Worm (Caenorhabditis elegans) whole organism, L4 larva: Measurements from ENCODE around the gene C55A6.1.

Experiments
- F37D6.2 ChIP-seq: sonication (generic microtip); optimal IDR thresholded peaks from 2 replicates; lab custom pipeline; 2016; ENCODE audit warnings: mild to moderate bottlenecking, missing genetic modification characterization, missing compliant biosample characterization
- F49E8.2 ChIP-seq: sonication (generic microtip); optimal IDR thresholded peaks from 2 replicates; lab custom pipeline; 2016; ENCODE audit warnings: missing compliant biosample characterization, mild to moderate bottlenecking, missing genetic modification characterization, borderline replicate concordance
- R02D3.7 ChIP-seq: fragments of 150-350 bp; sonication (generic microtip); optimal IDR thresholded peaks from 3 replicates; lab custom pipeline; 2014; ENCODE audit warnings: missing biosample characterization, missing genetic modification characterization
- Y105C5A.15 ChIP-seq: fragments of 200-800 bp; sonication (Bioruptor generic); IDR thresholded peaks from 2 replicates; pipeline ENCODE4 v1.3.6; 2022; ENCODE audit warnings: missing genetic modification characterization, missing compliant biosample characterization
- aha-1 ChIP-seq: fragments of 150-350 bp; peaks from one replicate; lab custom pipeline; 2014; ENCODE audit warnings: missing biosample characterization, missing genetic modification characterization
- ama-1 ChIP-seq: fragments of 150-350 bp; optimal IDR thresholded peaks from 2 replicates; lab custom pipeline; 2014; ENCODE audit warnings: inconsistent platforms, mixed read lengths
- arid-1 ChIP-seq: fragments of 200-800 bp; sonication (Bioruptor generic); conservative IDR thresholded peaks from 2 replicates; pipeline ENCODE4 v1.3.6; 2022; ENCODE audit warnings: missing genetic modification reagents, missing genetic modification characterization, missing compliant biosample characterization
- attf-4 ChIP-seq: sonication (generic microtip); optimal IDR thresholded peaks from 3 replicates; lab custom pipeline; 2017; ENCODE audit warnings: missing biosample characterization, missing genetic modification characterization
- ceh-32 ChIP-seq: sonication (generic microtip); optimal IDR thresholded peaks from 2 replicates; lab custom pipeline; 2016; ENCODE audit warnings: mild to moderate bottlenecking, missing genetic modification characterization, missing compliant biosample characterization; ENCODE audit not compliant: poor library complexity
- ceh-82 ChIP-seq: sonication (generic microtip); optimal IDR thresholded peaks from 2 replicates; lab custom pipeline; 2017; ENCODE audit warnings: missing biosample characterization, missing genetic modification characterization
- ctbp-1 ChIP-seq: fragments of 200-800 bp; sonication (Bioruptor generic); IDR thresholded peaks from 2 replicates; pipeline ENCODE4 v1.3.6; 2022; ENCODE audit warnings: missing genetic modification reagents, missing genetic modification characterization, missing compliant biosample characterization
- daf-12 ChIP-seq: fragments of 150-350 bp; optimal IDR thresholded peaks from 2 replicates; lab custom pipeline; 2014; ENCODE audit warnings: missing biosample characterization, missing genetic modification reagents, missing genetic modification characterization
- daf-19 ChIP-seq: fragments of 200-800 bp; sonication (Bioruptor generic); conservative IDR thresholded peaks from 2 replicates; pipeline ENCODE4 v1.3.6; 2022; ENCODE audit warnings: missing genetic modification characterization, missing compliant biosample characterization
- daf-8 ChIP-seq: fragments of 200-800 bp; sonication (Bioruptor generic); IDR thresholded peaks from 2 replicates; pipeline ENCODE4 v1.3.6; 2022; ENCODE audit warnings: missing genetic modification characterization, missing compliant biosample characterization
- dpl-1 ChIP-seq: fragments of 150-350 bp; optimal IDR thresholded peaks from 2 replicates; lab custom pipeline; 2014; ENCODE audit warnings: missing biosample characterization, missing genetic modification reagents, missing genetic modification characterization
- dve-1 ChIP-seq: sonication (generic microtip); optimal IDR thresholded peaks from 2 replicates; lab custom pipeline; 2017; ENCODE audit warnings: antibody characterized with exemption, mild to moderate bottlenecking, missing genetic modification characterization, missing compliant biosample characterization; ENCODE audit not compliant: insufficient read depth
- egl-27 ChIP-seq: sonication (generic microtip); optimal IDR thresholded peaks from 3 replicates; lab custom pipeline; 2017; ENCODE audit warnings: missing biosample characterization, missing genetic modification reagents, missing genetic modification characterization
- fkh-10 ChIP-seq: fragments of 150-350 bp; optimal IDR thresholded peaks from 2 replicates; lab custom pipeline; 2014; ENCODE audit warnings: missing biosample characterization, missing genetic modification reagents, missing genetic modification characterization
- fos-1 ChIP-seq: fragments of 150-350 bp; optimal IDR thresholded peaks from 2 replicates; lab custom pipeline; 2014; ENCODE audit warnings: missing biosample characterization, missing genetic modification characterization
- hif-1 ChIP-seq, 2 experiments: sonication (generic microtip); optimal IDR thresholded peaks; 2 replicates each; lab custom pipeline; 2016 to 2017; ENCODE audit warnings: missing compliant biosample characterization in 2 of 2, missing genetic modification characterization in 2 of 2, missing genetic modification reagents in 2 of 2, missing genotype in 2 of 2, mild to moderate bottlenecking in 1 of 2
- lin-13 ChIP-seq: fragments of 150-350 bp; optimal IDR thresholded peaks from 2 replicates; lab custom pipeline; 2014; ENCODE audit warnings: missing biosample characterization, missing genetic modification reagents, missing genetic modification characterization
- lir-3 ChIP-seq: sonication (generic microtip); optimal IDR thresholded peaks from 2 replicates; lab custom pipeline; 2016; ENCODE audit warnings: mild to moderate bottlenecking, missing genetic modification characterization, missing compliant biosample characterization
- lsy-2 ChIP-seq, 2 experiments: fragments of 150-350 bp in 1 of 2; sonication (generic microtip) in 1 of 2; optimal IDR thresholded peaks; 2 replicates each; lab custom pipeline; 2014 to 2017; ENCODE audit warnings: missing biosample characterization in 2 of 2, missing genetic modification characterization in 2 of 2
- mdl-1 ChIP-seq, 2 experiments: fragments of 150-350 bp in 1 of 2; sonication (generic microtip) in 1 of 2; optimal IDR thresholded peaks; 2 replicates each; lab custom pipeline; 2014 to 2017; ENCODE audit warnings: missing biosample characterization in 2 of 2, missing genetic modification characterization in 2 of 2
- mxl-3 ChIP-seq: fragments of 200-800 bp; sonication (Bioruptor generic); optimal IDR thresholded peaks from 2 replicates; lab custom pipeline; 2018; ENCODE audit warnings: mild to moderate bottlenecking, missing genetic modification characterization, missing compliant biosample characterization
- nhr-10 ChIP-seq: fragments of 150-350 bp; optimal IDR thresholded peaks from 2 replicates; lab custom pipeline; 2014; ENCODE audit warnings: missing biosample characterization, missing genetic modification characterization
- nhr-102 ChIP-seq: sonication (generic microtip); optimal IDR thresholded peaks from 2 replicates; lab custom pipeline; 2016; ENCODE audit warnings: mild to moderate bottlenecking, missing genetic modification characterization, moderate library complexity, missing compliant biosample characterization
- nhr-11 ChIP-seq: fragments of 150-350 bp; optimal IDR thresholded peaks from 2 replicates; lab custom pipeline; 2014; ENCODE audit warnings: missing biosample characterization, missing genetic modification characterization
- nhr-237 ChIP-seq: sonication (generic microtip); optimal IDR thresholded peaks from 2 replicates; lab custom pipeline; 2017; ENCODE audit warnings: missing biosample characterization, missing genetic modification characterization
- nhr-25 ChIP-seq: sonication (generic microtip); optimal IDR thresholded peaks from 2 replicates; lab custom pipeline; 2017; ENCODE audit warnings: missing genetic modification characterization, mild to moderate bottlenecking, missing compliant biosample characterization, antibody characterized with exemption, moderate library complexity, borderline replicate concordance; ENCODE audit not compliant: insufficient read depth
- nhr-28 ChIP-seq: fragments of 150-350 bp; optimal IDR thresholded peaks from 2 replicates; lab custom pipeline; 2014; ENCODE audit warnings: missing biosample characterization, missing genetic modification characterization
- nhr-41 ChIP-seq: fragments of 200-800 bp; sonication (Bioruptor generic); IDR thresholded peaks from 2 replicates; pipeline ENCODE4 v1.3.6; 2022; ENCODE audit warnings: missing genetic modification reagents, missing genetic modification characterization, missing compliant biosample characterization
- nhr-42 ChIP-seq: fragments of 200-800 bp; sonication (Bioruptor generic); IDR thresholded peaks from 2 replicates; pipeline ENCODE4 v1.3.6; 2022; ENCODE audit warnings: missing genetic modification characterization, missing compliant biosample characterization
- nhr-48 ChIP-seq: sonication (generic microtip); optimal IDR thresholded peaks from 2 replicates; lab custom pipeline; 2016; ENCODE audit warnings: mild to moderate bottlenecking, missing genetic modification characterization, missing compliant biosample characterization
- nhr-6 ChIP-seq: fragments of 150-350 bp; optimal IDR thresholded peaks from 2 replicates; lab custom pipeline; 2014; ENCODE audit warnings: missing biosample characterization, missing genetic modification characterization
- nhr-76 ChIP-seq: fragments of 150-350 bp; optimal IDR thresholded peaks from 2 replicates; lab custom pipeline; 2014; ENCODE audit warnings: missing biosample characterization, missing genetic modification characterization
- nhr-77 ChIP-seq: fragments of 150-350 bp; optimal IDR thresholded peaks from 2 replicates; lab custom pipeline; 2014; ENCODE audit warnings: missing biosample characterization, missing genetic modification characterization
- pha-4 ChIP-seq, 2 experiments: fragments of 150-350 bp in 1 of 2; fragments of 200-800 bp in 1 of 2; sonication (Bioruptor generic) in 1 of 2; IDR thresholded peaks in 1 of 2; optimal IDR thresholded peaks in 1 of 2; 2 replicates each; pipeline versions ENCODE4 v1.3.6 to Lab custom; 2014 to 2022; ENCODE audit warnings: missing genetic modification characterization in 2 of 2, missing genetic modification reagents in 2 of 2, missing biosample characterization in 1 of 2, missing compliant biosample characterization in 1 of 2
- php-3 ChIP-seq: fragments of 200-800 bp; sonication (Bioruptor generic); IDR thresholded peaks from 2 replicates; pipeline ENCODE4 v1.3.6; 2022; ENCODE audit warnings: missing genetic modification reagents, missing genetic modification characterization, missing compliant biosample characterization
- saeg-2 ChIP-seq: fragments of 200-800 bp; sonication (Bioruptor generic); IDR thresholded peaks from 2 replicates; pipeline ENCODE4 v1.3.6; 2022; ENCODE audit warnings: missing genetic modification reagents, missing genetic modification characterization, missing compliant biosample characterization
- sdz-12 ChIP-seq: fragments of 200-800 bp; sonication (Bioruptor generic); optimal IDR thresholded peaks from 2 replicates; lab custom pipeline; 2018; ENCODE audit warnings: mild to moderate bottlenecking, missing genetic modification characterization, missing compliant biosample characterization
- snpc-1.2 ChIP-seq: fragments of 200-800 bp; sonication (Bioruptor generic); IDR thresholded peaks from 2 replicates; pipeline ENCODE4 v1.3.6; 2022; ENCODE audit warnings: missing genetic modification reagents, missing genetic modification characterization, missing compliant biosample characterization
- snpc-4 ChIP-seq: fragments of 150-350 bp; optimal IDR thresholded peaks from 2 replicates; lab custom pipeline; 2014; ENCODE audit warnings: missing biosample characterization, missing genetic modification characterization
- spr-3 ChIP-seq: fragments of 200-800 bp; sonication (Bioruptor generic); optimal IDR thresholded peaks from 2 replicates; lab custom pipeline; 2018; ENCODE audit warnings: mild to moderate bottlenecking, missing genetic modification characterization, missing compliant biosample characterization
- tag-97 ChIP-seq: fragments of 200-800 bp; sonication (Bioruptor generic); IDR thresholded peaks from 2 replicates; pipeline ENCODE4 v1.3.6; 2022; ENCODE audit warnings: missing genetic modification characterization, missing compliant biosample characterization
- tra-1 ChIP-seq: fragments of 200-800 bp; sonication (Bioruptor generic); IDR thresholded peaks from 2 replicates; pipeline ENCODE4 v1.3.6; 2022; ENCODE audit warnings: missing genetic modification reagents, missing genetic modification characterization, missing compliant biosample characterization
- unc-130 ChIP-seq: sonication (generic microtip); optimal IDR thresholded peaks from 2 replicates; lab custom pipeline; 2016; ENCODE audit warnings: missing genetic modification reagents, missing genetic modification characterization, missing compliant biosample characterization
- unc-39 ChIP-seq: sonication (generic microtip); optimal IDR thresholded peaks from 2 replicates; lab custom pipeline; 2017; ENCODE audit warnings: missing biosample characterization, missing genetic modification characterization
- unc-62 ChIP-seq, 3 experiments: fragments of 150-350 bp in 1 of 3; sonication (generic microtip); optimal IDR thresholded peaks in 2 of 3; peaks in 1 of 3; 1 replicate in 1 of 3; 2 replicates in 2 of 3; lab custom pipeline; 2014 to 2017; ENCODE audit warnings: missing biosample characterization in 3 of 3, missing genetic modification characterization in 3 of 3, missing genetic modification reagents in 3 of 3, missing genotype in 1 of 3

The C55A6.1 gene

DNA sequence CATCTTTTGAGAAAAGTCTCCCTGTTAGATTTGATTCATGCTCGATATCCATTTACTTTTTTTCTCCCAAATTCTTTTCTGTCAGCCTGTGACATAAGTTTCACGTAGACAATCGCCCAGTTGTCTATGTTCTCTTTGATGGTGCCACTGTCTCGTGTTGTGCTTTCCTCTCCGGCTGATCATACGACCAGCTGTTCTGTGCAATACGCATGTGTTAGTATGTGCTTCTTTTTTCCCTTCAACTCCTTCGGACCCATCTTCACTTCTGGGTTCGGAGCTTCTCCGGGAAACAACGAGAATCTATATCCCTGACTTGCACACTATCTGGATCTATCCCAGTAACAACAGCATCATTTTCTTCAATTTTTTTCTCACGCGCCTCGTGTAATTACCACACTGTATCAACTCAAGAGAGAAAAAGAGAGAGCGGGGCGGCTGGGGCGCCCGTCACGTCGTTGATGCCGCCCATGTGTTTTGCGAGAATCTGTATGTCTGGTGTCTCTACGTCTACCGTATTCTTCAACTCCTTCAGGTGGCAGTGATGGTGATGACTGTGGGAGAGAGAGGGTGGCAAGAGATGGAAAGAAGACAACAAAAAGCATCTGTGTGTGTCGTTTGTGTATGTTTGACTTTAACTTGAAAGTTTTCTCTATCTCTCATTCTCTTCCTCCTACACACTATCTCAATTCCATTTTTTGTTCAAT is 27.2 kb upstream of the C55A6.1 start (continued):
- TF ChIP-seq php-3 (0 out of 2 replicates have a peak, but pooled peaks have one; percentile 45), pha-4 (GFP tag; IDR thresholded peaks at IDR 0.05; lab: Robert Waterston, UW) (peak; percentile 59; the same call in 1 of the 2 replicates), pha-4 (tag; optimal IDR thresholded peaks at IDR 0.05; lab: Kevin White, UChicago) (peak; percentile 46), ceh-32 (no peak), dpl-1 (GFP tag; lab: Kevin White, UChicago) (no peak), sdz-12 (GFP tag; lab: Kevin White, UChicago) (no peak), ctbp-1 (peak; percentile 43; the same call in 1 of the 2 replicates), F49E8.2 (tag; lab: Kevin White, UChicago) (no peak), attf-4 (no peak), ceh-82 (tag; lab: Kevin White, UChicago) (no peak), tag-97 (GFP tag; lab: Robert Waterston, UW) (no peak), hif-1 (tag; optimal IDR thresholded peaks at IDR 0.05; lab: Kevin White, UChicago) (peak in 1 of 2 experiments; percentile 71), R02D3.7 (no peak), nhr-48 (tag; lab: Kevin White, UChicago) (peak; percentile 89), Y105C5A.15 (GFP tag; lab: Robert Waterston, UW) (no peak), lir-3 (no peak), daf-12 (tag; lab: Kevin White, UChicago) (no peak), egl-27 (tag; lab: Kevin White, UChicago) (no peak), saeg-2 (GFP tag; lab: Robert Waterston, UW) (no peak), fkh-10 (GFP tag; lab: Kevin White, UChicago) (no peak), snpc-4 (tag; lab: Kevin White, UChicago) (no peak), nhr-102 (tag; lab: Kevin White, UChicago) (peak; percentile 49), fos-1 (tag; lab: Kevin White, UChicago) (no peak), nhr-41 (0 out of 2 replicates have a peak, but pooled peaks have one; percentile 24), nhr-25 (tag; lab: Kevin White, UChicago) (peak; percentile 80), nhr-77 (tag; lab: Kevin White, UChicago) (peak; percentile 40), arid-1 (no peak), nhr-76 (tag; lab: Kevin White, UChicago) (no peak), ama-1 (lab: Kevin White, UChicago) (no peak), nhr-6 (tag; lab: Kevin White, UChicago) (peak; percentile 40), snpc-1.2 (GFP tag; lab: Robert Waterston, UW) (no peak), lsy-2 (tag; optimal IDR thresholded peaks at IDR 0.05; lab: Kevin White, UChicago) (peak; percentile 63 to 77), lin-13 (GFP tag; lab: Kevin White, UChicago) (peak; percentile 30), unc-62 (GFP tag; optimal IDR thresholded peaks at IDR 0.05 in 1 of 2; lab: Kevin White, UChicago) (peak in 1 of 2 experiments; percentile 98), unc-62 (tag; optimal IDR thresholded peaks at IDR 0.05; lab: Kevin White, UChicago) (no peak), nhr-42 (GFP tag; lab: Robert Waterston, UW) (no peak), spr-3 (no peak), nhr-28 (tag; lab: Kevin White, UChicago) (peak; percentile 94), unc-130 (GFP tag; lab: Kevin White, UChicago) (no peak), unc-39 (tag; lab: Kevin White, UChicago) (no peak), nhr-10 (tag; lab: Kevin White, UChicago) (peak; percentile 62), mxl-3 (GFP tag; lab: Kevin White, UChicago) (peak; percentile 98), nhr-11 (peak; percentile 71), daf-19 (GFP tag; lab: Robert Waterston, UW) (no peak), nhr-237 (no peak), dve-1 (peak; percentile 92), tra-1 (peak; percentile 81), daf-8 (GFP tag; lab: Robert Waterston, UW) (no peak), aha-1 (peak; percentile 88), mdl-1 (tag; optimal IDR thresholded peaks at IDR 0.05; lab: Kevin White, UChicago) (peak; percentile 78 to 96), F37D6.2 (no peak)
